Worm (Caenorhabditis elegans): ENCODE results near the gene pcdr-1.

pcdr-1 gene

DNA sequence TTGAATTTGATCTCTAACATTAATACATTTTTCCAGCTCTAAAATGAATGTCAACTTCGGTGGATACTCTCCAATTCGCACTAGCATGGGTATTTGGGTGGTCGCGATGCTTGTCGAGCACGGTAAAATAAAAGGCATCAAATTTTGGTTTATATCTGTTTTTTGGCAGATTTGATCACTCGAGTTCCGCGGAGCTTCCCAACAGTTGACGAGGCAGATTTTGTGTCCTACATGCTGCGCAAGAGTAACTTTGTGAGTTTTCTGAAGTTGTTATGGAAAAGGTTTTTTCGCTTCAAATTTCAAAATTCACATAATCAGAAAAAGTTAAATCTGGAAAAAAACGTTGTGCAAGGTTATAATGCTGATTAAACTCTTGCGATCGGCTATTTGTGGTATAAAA, 25.2 kb upstream of the pcdr-1 start:
- TF ChIP-seq W03F9.2 (tag; optimal IDR thresholded peaks at IDR 0.05) = no peak
- TF ChIP-seq dao-5 (tag; optimal IDR thresholded peaks at IDR 0.05) = no peak
- TF ChIP-seq him-1 (tag; optimal IDR thresholded peaks at IDR 0.05) = no peak

- TF ChIP-seq dao-5 (tag; optimal IDR thresholded peaks at IDR 0.05) = no peak
- no peak for TF ChIP-seq W03F9.2 (tag; optimal IDR thresholded peaks at IDR 0.05)
- no peak for TF ChIP-seq him-1 (tag; optimal IDR thresholded peaks at IDR 0.05)
Measured at ce11 chrX:15642638-15643037, 23.9 kb upstream of the pcdr-1 start, which contains the start of gene H08J19.1. H08J19.1 (plus strand) TSS chrX:15642938.

DNA sequence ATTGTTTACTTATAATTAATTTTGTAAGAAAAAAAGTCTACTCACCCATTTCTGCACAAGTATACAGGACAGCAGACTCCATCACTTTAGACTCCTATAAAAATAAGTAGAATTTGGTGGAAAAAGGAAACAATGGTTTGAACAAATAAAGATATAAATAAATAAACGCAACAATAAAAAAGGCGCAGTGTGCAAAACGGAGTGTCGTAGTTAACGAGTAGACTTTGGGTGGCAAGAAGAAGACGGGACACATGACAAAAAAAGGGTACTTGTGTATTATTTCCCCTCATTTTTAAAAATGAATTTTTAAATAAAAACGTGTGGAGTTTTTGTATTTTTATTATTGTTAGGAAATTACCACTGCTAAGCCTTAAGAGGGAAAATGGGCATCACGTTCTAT, 19.3 kb upstream of the pcdr-1 start, which contains the start of gene F59D12.5:
Gene F59D12.5 (minus strand): TSS at position 94 of the 400 bp plus-strand sequence.
- TF ChIP-seq W03F9.2 (tag; optimal IDR thresholded peaks at IDR 0.05) = no peak
- TF ChIP-seq dao-5 (tag; optimal IDR thresholded peaks at IDR 0.05) = no peak
- TF ChIP-seq him-1 (tag; optimal IDR thresholded peaks at IDR 0.05) = no peak

ce11 chrX:15650428-15650827, 16.1 kb upstream of the pcdr-1 start:
- TF ChIP-seq him-1 (tag; optimal IDR thresholded peaks at IDR 0.05) = no peak
- no peak for TF ChIP-seq W03F9.2 (tag; optimal IDR thresholded peaks at IDR 0.05)
- no peak for TF ChIP-seq dao-5 (tag; optimal IDR thresholded peaks at IDR 0.05)

- TF ChIP-seq W03F9.2 (tag; optimal IDR thresholded peaks at IDR 0.05) (no peak), dao-5 (tag; optimal IDR thresholded peaks at IDR 0.05) (no peak), him-1 (tag; optimal IDR thresholded peaks at IDR 0.05) (no peak)
Measured at ce11 chrX:15650919-15651420, 15.6 kb upstream of the pcdr-1 start, which contains the start of gene F59D12.3. F59D12.3 (minus strand) TSS chrX:15650969.

- no peak for TF ChIP-seq dao-5 (tag; optimal IDR thresholded peaks at IDR 0.05)
- no peak for TF ChIP-seq him-1 (tag; optimal IDR thresholded peaks at IDR 0.05)
- TF ChIP-seq W03F9.2 (tag; optimal IDR thresholded peaks at IDR 0.05) = no peak
Measured at ce11 chrX:15653196-15653595, 13.4 kb upstream of the pcdr-1 start.

- TF ChIP-seq dao-5 (tag; optimal IDR thresholded peaks at IDR 0.05) (no peak), him-1 (tag; optimal IDR thresholded peaks at IDR 0.05) (no peak), W03F9.2 (tag; optimal IDR thresholded peaks at IDR 0.05) (no peak)
Measured at ce11 chrX:15654969-15655368, 11.6 kb upstream of the pcdr-1 start.

- TF ChIP-seq W03F9.2 (tag; optimal IDR thresholded peaks at IDR 0.05) (no peak), him-1 (tag; optimal IDR thresholded peaks at IDR 0.05) (no peak), dao-5 (tag; optimal IDR thresholded peaks at IDR 0.05) (no peak)
Measured at ce11 chrX:15655623-15656022, 10.9 kb upstream of the pcdr-1 start.

DNA sequence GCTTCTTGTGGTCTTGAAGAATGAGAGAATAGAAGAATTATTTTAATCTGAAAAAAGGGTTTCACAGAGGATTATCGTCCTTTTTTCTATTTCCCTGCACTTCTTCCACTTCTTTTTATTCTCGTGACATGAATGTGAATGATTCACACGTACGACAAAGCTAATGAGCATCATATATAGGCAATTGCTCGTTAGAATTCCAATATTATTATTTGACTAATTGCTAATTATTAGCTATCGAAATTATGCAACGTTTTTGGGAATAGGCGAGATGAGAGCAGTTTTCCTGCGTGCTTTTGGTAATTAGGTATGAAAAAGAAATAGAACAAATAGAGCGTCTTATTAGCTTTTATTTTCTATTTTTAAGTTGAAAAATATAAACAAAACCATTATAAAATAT, 8.8 kb upstream of the pcdr-1 start:
- no peak for TF ChIP-seq W03F9.2 (tag; optimal IDR thresholded peaks at IDR 0.05)

DNA sequence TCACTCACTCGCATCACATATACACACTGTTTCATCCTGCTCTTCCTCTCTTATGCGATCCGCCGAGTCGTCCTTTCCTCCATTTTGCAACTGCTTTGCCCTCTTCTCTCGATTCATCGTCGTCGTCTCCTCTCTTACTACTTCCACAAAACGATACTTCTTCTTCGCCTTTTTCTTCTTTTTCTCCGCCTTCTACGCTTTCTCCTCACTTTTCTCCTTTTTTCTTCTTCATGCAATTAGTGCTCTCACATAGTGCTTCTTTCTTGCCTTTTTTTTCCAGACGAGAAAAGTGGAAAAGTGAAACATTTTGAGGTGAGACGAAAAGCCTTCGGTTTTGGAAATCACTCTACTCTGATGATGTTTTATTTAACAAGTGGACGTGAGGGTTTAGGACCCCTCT, 7.0 kb upstream of the pcdr-1 start:
- TF ChIP-seq dao-5 (tag; optimal IDR thresholded peaks at IDR 0.05) = no peak
- no peak for TF ChIP-seq him-1 (tag; optimal IDR thresholded peaks at IDR 0.05)
- TF ChIP-seq W03F9.2 (tag; optimal IDR thresholded peaks at IDR 0.05) = no peak

DNA sequence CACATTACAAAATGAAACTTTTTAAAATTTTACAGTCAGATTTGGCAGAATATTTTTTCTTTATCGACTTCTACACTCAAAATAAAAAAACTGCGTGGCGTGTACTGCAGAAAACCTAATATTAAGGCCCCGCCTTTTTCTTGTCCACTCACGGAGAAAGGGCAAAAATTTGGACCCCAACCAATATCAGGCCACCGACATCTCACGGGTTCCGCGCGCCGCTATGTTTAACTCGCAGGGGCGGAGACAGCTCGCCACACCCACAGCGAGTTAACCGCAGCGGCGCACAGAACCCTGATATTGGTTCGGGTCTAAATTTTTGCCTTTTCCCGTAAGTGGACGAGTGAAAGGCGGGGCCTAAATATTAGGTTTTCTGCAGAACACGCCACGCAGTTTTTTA, 2.8 kb upstream of the pcdr-1 start:
- no peak for TF ChIP-seq him-1 (tag; optimal IDR thresholded peaks at IDR 0.05)
- TF ChIP-seq dao-5 (tag; optimal IDR thresholded peaks at IDR 0.05) = no peak
- TF ChIP-seq W03F9.2 (tag; optimal IDR thresholded peaks at IDR 0.05) = no peak

ce11 chrX:15668053-15668599, 1.6 kb downstream of the pcdr-1 start:
- TF ChIP-seq dao-5 (tag; optimal IDR thresholded peaks at IDR 0.05) (no peak), W03F9.2 (tag; optimal IDR thresholded peaks at IDR 0.05) (no peak)

DNA sequence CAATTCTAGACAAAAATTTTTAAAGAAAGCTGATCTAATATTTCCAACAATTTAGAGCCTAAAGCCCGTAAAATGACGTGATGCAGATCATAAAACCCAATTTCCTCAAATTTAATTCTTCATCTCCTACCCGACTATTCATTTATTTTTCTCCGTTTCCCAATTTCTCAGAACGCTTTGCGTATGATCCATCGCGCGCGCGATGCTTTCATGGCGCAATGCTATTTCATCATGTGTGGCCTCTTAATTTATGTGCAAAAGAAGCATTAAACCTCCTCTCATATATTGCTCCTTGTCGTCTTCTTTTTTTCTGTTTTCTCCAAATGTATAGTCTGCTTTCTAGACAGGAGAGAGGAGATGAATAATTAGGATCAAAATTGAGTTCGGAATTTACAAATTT, 2.1 kb downstream of the pcdr-1 start:
- TF ChIP-seq him-1 (tag; optimal IDR thresholded peaks at IDR 0.05) (no peak), W03F9.2 (tag; optimal IDR thresholded peaks at IDR 0.05) (no peak), dao-5 (tag; optimal IDR thresholded peaks at IDR 0.05) (no peak)

ce11 chrX:15675622-15676021, 9.1 kb downstream of the pcdr-1 start, which contains the start of gene F59D12.2:
F59D12.2 (minus strand) TSS chrX:15675722.
- TF ChIP-seq dao-5 (tag; optimal IDR thresholded peaks at IDR 0.05) = no peak
- no peak for TF ChIP-seq W03F9.2 (tag; optimal IDR thresholded peaks at IDR 0.05)
- TF ChIP-seq him-1 (tag; optimal IDR thresholded peaks at IDR 0.05) = no peak

ce11 chrX:15681393-15681792, 14.8 kb downstream of the pcdr-1 start, which contains the start of gene gpn-1:
gpn-1 (plus strand) TSS chrX:15681693.
- TF ChIP-seq W03F9.2 (tag; optimal IDR thresholded peaks at IDR 0.05) = no peak
- TF ChIP-seq dao-5 (tag; optimal IDR thresholded peaks at IDR 0.05) = no peak
- no peak for TF ChIP-seq him-1 (tag; optimal IDR thresholded peaks at IDR 0.05)
